Fruit fly (Drosophila melanogaster) whole organism, embryonic: ENCODE data around the gene CG15877.

ENCODE experiments used
- Atf-2 ChIP-seq: fragments of 200-800 bp; sonication (Bioruptor generic); optimal IDR thresholded peaks from 2 replicates; lab custom pipeline; 2016; ENCODE audit warnings: missing biosample characterization, missing genetic modification characterization
- Blimp-1 ChIP-seq: fragments of 200-800 bp; sonication (Bioruptor generic); optimal IDR thresholded peaks from 3 replicates; lab custom pipeline; 2018; ENCODE audit warnings: missing biosample characterization, missing genetic modification characterization, mild to moderate bottlenecking, moderate library complexity, missing genetic modification reagents
- CG10543 ChIP-seq: fragments of 200-800 bp; sonication (Bioruptor generic); optimal IDR thresholded peaks from 3 replicates; lab custom pipeline; 2017; ENCODE audit warnings: missing biosample characterization, mild to moderate bottlenecking, missing genetic modification characterization, moderate library complexity
- CG11695 ChIP-seq: fragments of 200-800 bp; sonication (Bioruptor generic); IDR thresholded peaks from 3 replicates; pipeline ENCODE4 v1.3.6; 2022; ENCODE audit warnings: missing biosample characterization, missing genetic modification characterization
- CG11696 ChIP-seq: fragments of 200-800 bp; sonication (Bioruptor generic); IDR thresholded peaks from 2 replicates; pipeline ENCODE4 v1.3.6; 2022; ENCODE audit warnings: missing biosample characterization, missing genetic modification characterization
- CG13424 ChIP-seq: fragments of 200-800 bp; sonication (Bioruptor generic); optimal IDR thresholded peaks from 2 replicates; lab custom pipeline; 2019; ENCODE audit warnings: missing biosample characterization, mild to moderate bottlenecking, missing genetic modification characterization, moderate library complexity
- CG13894 ChIP-seq: fragments of 200-800 bp; sonication (Bioruptor generic); optimal IDR thresholded peaks from 3 replicates; lab custom pipeline; 2018; ENCODE audit warnings: missing biosample characterization, mild to moderate bottlenecking, missing genetic modification characterization, moderate library complexity
- CG2678 ChIP-seq: fragments of 200-800 bp; sonication (Bioruptor generic); optimal IDR thresholded peaks from 3 replicates; lab custom pipeline; 2019; ENCODE audit warnings: missing biosample characterization, mild to moderate bottlenecking, missing genetic modification characterization, moderate library complexity
- CG3065 ChIP-seq: fragments of 200-800 bp; sonication (Bioruptor generic); optimal IDR thresholded peaks from 2 replicates; lab custom pipeline; 2016; ENCODE audit warnings: missing biosample characterization, missing genetic modification characterization
- CG3281 ChIP-seq: fragments of 200-800 bp; sonication (Bioruptor generic); optimal IDR thresholded peaks from 3 replicates; lab custom pipeline; 2017; ENCODE audit warnings: missing biosample characterization, mild to moderate bottlenecking, missing genetic modification characterization
- CG3407 ChIP-seq: fragments of 200-800 bp; sonication (Bioruptor generic); optimal IDR thresholded peaks from 2 replicates; lab custom pipeline; 2018; ENCODE audit warnings: missing biosample characterization, mild to moderate bottlenecking, missing genetic modification characterization
- CG34224 ChIP-seq: fragments of 200-800 bp; sonication (Bioruptor generic); IDR thresholded peaks from 3 replicates; pipeline ENCODE4 v1.3.6; 2022; ENCODE audit warnings: missing biosample characterization, missing genetic modification characterization; ENCODE audit not compliant: partially characterized antibody
- CG4707 ChIP-seq: fragments of 200-800 bp; sonication (Bioruptor generic); optimal IDR thresholded peaks from 2 replicates; lab custom pipeline; 2018; ENCODE audit warnings: missing biosample characterization, mild to moderate bottlenecking, missing genetic modification characterization, moderate library complexity
- CG7928 ChIP-seq: fragments of 200-800 bp; sonication (Bioruptor generic); optimal IDR thresholded peaks from 2 replicates; lab custom pipeline; 2017; ENCODE audit warnings: missing biosample characterization, mild to moderate bottlenecking, missing genetic modification characterization
- CG8359 ChIP-seq: fragments of 200-800 bp; sonication (Bioruptor generic); optimal IDR thresholded peaks from 2 replicates; lab custom pipeline; 2017; ENCODE audit warnings: missing biosample characterization, mild to moderate bottlenecking, missing genetic modification characterization, borderline replicate concordance
- Dfd ChIP-seq, 2 experiments: fragments of >200 bp; optimal IDR thresholded peaks; 2 replicates each; lab custom pipeline; 2017; ENCODE audit warnings: missing biosample characterization in 2 of 2, missing genetic modification characterization in 2 of 2
- Hr78 ChIP-seq, 2 experiments: fragments of 200-800 bp in 1 of 2; fragments of >200 bp in 1 of 2; sonication (Bioruptor generic) in 1 of 2; optimal IDR thresholded peaks; 2 replicates each; lab custom pipeline; 2017 to 2019; ENCODE audit warnings: missing biosample characterization in 2 of 2, missing genetic modification characterization in 2 of 2, mild to moderate bottlenecking in 1 of 2, moderate library complexity in 1 of 2
- Myb ChIP-seq: fragments of 200-800 bp; sonication (Bioruptor generic); optimal IDR thresholded peaks from 2 replicates; lab custom pipeline; 2016; ENCODE audit warnings: missing biosample characterization, missing genetic modification characterization
- Oaz ChIP-seq: fragments of 200-800 bp; sonication (Bioruptor generic); IDR thresholded peaks from 2 replicates; pipeline ENCODE4 v1.3.6; 2022; ENCODE audit warnings: missing biosample characterization, missing genetic modification characterization
- Poxn ChIP-seq: fragments of 200-800 bp; sonication (Bioruptor generic); IDR thresholded peaks from 2 replicates; pipeline ENCODE4 v1.3.6; 2022; ENCODE audit warnings: missing biosample characterization, missing genetic modification characterization
- Sry-δ ChIP-seq: fragments of 200-800 bp; sonication (Bioruptor generic); optimal IDR thresholded peaks from 2 replicates; lab custom pipeline; 2016; ENCODE audit warnings: missing biosample characterization, missing genetic modification characterization
- Taf1 ChIP-seq: fragments of 200-800 bp; sonication (Bioruptor generic); IDR thresholded peaks from 2 replicates; pipeline ENCODE4 v1.3.6; 2022; ENCODE audit warnings: missing biosample characterization, missing genetic modification characterization
- Trl ChIP-seq, 3 experiments: fragments of >200 bp in 2 of 3; fragments of 200-800 bp in 1 of 3; sonication (Bioruptor generic) in 1 of 3; optimal IDR thresholded peaks; 2 replicates in 1 of 3; 3 replicates in 2 of 3; lab custom pipeline; 2016 to 2017; ENCODE audit warnings: missing biosample characterization in 1 of 3, missing genetic modification characterization in 1 of 3
- Xbp1 ChIP-seq: fragments of 200-800 bp; sonication (Bioruptor generic); optimal IDR thresholded peaks from 3 replicates; lab custom pipeline; 2016; ENCODE audit warnings: missing biosample characterization, mild to moderate bottlenecking, missing genetic modification characterization
- bcd ChIP-seq: fragments of 200-800 bp; sonication (Bioruptor generic); optimal IDR thresholded peaks from 2 replicates; lab custom pipeline; 2017; ENCODE audit warnings: missing biosample characterization, mild to moderate bottlenecking, missing genetic modification characterization
- chinmo ChIP-seq: fragments of 200-800 bp; sonication (Bioruptor generic); IDR thresholded peaks from 4 replicates; pipeline ENCODE4 v1.3.6; 2022; ENCODE audit warnings: missing biosample characterization, missing genetic modification characterization; ENCODE audit not compliant: partially characterized antibody
- ci ChIP-seq: fragments of 200-800 bp; sonication (Bioruptor generic); IDR thresholded peaks from 3 replicates; pipeline ENCODE4 v1.3.6; 2022; ENCODE audit warnings: missing biosample characterization, missing genetic modification characterization
- dmrt11E ChIP-seq: fragments of 200-800 bp; sonication (Bioruptor generic); optimal IDR thresholded peaks from 3 replicates; lab custom pipeline; 2018; ENCODE audit warnings: missing biosample characterization, mild to moderate bottlenecking, missing genetic modification characterization, moderate library complexity
- lmd ChIP-seq: fragments of 200-800 bp; sonication (Bioruptor generic); IDR thresholded peaks from 2 replicates; pipeline ENCODE4 v1.3.6; 2022; ENCODE audit warnings: missing biosample characterization, missing genetic modification characterization
- lov ChIP-seq, 2 experiments: fragments of 200-800 bp in 1 of 2; fragments of >200 bp in 1 of 2; sonication (Bioruptor generic) in 1 of 2; IDR thresholded peaks in 1 of 2; optimal IDR thresholded peaks in 1 of 2; 2 replicates in 1 of 2; 3 replicates in 1 of 2; pipeline versions ENCODE4 v1.3.6 to Lab custom; 2017 to 2022; ENCODE audit warnings: missing biosample characterization in 1 of 2, missing genetic modification characterization in 1 of 2
- mam ChIP-seq: fragments of 200-800 bp; sonication (Bioruptor generic); optimal IDR thresholded peaks from 3 replicates; lab custom pipeline; 2016; ENCODE audit warnings: missing biosample characterization, missing genetic modification characterization
- nom ChIP-seq: fragments of 200-800 bp; sonication (Bioruptor generic); optimal IDR thresholded peaks from 2 replicates; lab custom pipeline; 2017; ENCODE audit warnings: missing biosample characterization, missing genetic modification characterization, mild to moderate bottlenecking, moderate library complexity, missing genetic modification reagents
- rib ChIP-seq: fragments of 200-800 bp; sonication (Bioruptor generic); IDR thresholded peaks from 2 replicates; pipeline ENCODE4 v1.3.6; 2022; ENCODE audit warnings: missing biosample characterization, missing genetic modification characterization
- shn ChIP-seq: fragments of 200-800 bp; sonication (Bioruptor generic); optimal IDR thresholded peaks from 3 replicates; lab custom pipeline; 2016; ENCODE audit warnings: missing biosample characterization, missing genetic modification characterization
- sima ChIP-seq: fragments of 200-800 bp; sonication (Bioruptor generic); optimal IDR thresholded peaks from 2 replicates; lab custom pipeline; 2016; ENCODE audit warnings: missing biosample characterization, missing genetic modification characterization
- sob ChIP-seq: fragments of 200-800 bp; sonication (Bioruptor generic); IDR thresholded peaks from 2 replicates; pipeline ENCODE4 v1.3.6; 2022; ENCODE audit warnings: missing biosample characterization, missing genetic modification characterization
- tgo ChIP-seq: fragments of 200-800 bp; sonication (Bioruptor generic); IDR thresholded peaks from 3 replicates; pipeline ENCODE4 v1.3.6; 2022; ENCODE audit warnings: missing biosample characterization, missing genetic modification characterization
- tio ChIP-seq: fragments of 200-800 bp; sonication (Bioruptor generic); optimal IDR thresholded peaks from 2 replicates; lab custom pipeline; 2017; ENCODE audit warnings: missing biosample characterization, missing genetic modification characterization, inconsistent platforms
- vnd ChIP-seq: fragments of 200-800 bp; sonication (Bioruptor generic); IDR thresholded peaks from 3 replicates; pipeline ENCODE4 v1.3.6; 2022; ENCODE audit warnings: missing biosample characterization, missing genetic modification characterization; ENCODE audit not compliant: partially characterized antibody
- zf30C ChIP-seq: fragments of 200-800 bp; sonication (Bioruptor generic); optimal IDR thresholded peaks from 3 replicates; lab custom pipeline; 2018; ENCODE audit warnings: missing biosample characterization, mild to moderate bottlenecking, missing genetic modification characterization

The CG15877 gene

DNA sequence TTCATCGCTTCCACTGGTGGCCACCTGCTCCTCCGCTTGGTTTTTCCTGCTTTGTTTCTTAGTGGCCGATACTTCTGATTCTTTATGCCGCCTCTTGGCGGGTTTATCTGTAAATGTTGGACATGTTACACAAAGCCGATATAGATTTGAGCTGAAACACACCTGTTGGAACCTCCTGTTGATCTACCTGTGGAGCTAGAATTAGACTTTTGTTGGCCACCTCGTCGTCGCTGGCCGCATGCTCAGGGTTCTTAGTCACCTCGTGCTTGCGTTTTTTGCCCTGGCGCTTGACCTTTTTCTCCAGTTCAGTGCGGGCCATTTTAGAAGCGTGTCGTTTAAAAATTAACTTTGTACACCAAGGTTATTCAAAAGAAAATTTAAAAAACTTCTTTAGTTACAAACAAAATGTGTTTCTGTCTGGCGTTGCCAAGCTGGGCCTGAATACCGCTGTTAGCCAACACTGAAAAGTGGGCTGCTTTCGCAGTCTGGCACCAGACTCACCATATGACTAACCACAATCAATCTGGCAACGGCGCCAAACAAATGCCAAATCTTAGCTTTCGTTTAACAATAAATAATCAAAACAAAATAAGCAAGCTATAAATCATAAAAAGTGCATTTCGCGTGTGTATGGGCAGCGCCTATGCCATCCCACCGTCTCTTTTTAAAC lies at the start of gene CG15877, which contains the start of gene Svil (continued):
- TF ChIP-seq Trl (optimal IDR thresholded peaks at IDR 0.05; lab: Kevin White, UChicago) (no peak), Trl (GFP tag; optimal IDR thresholded peaks at IDR 0.05; lab: Kevin White, UChicago) (no peak), CG3281 (GFP tag; lab: Kevin White, UChicago) (no peak), CG13894 (tag; lab: Kevin White, UChicago) (no peak), zf30C (GFP tag; lab: Kevin White, UChicago) (no peak), nom (no peak), bcd (GFP tag; lab: Kevin White, UChicago) (no peak), CG2678 (tag; lab: Kevin White, UChicago) (no peak), rib (GFP tag; lab: Robert Waterston, UW) (no peak), CG11696 (GFP tag; lab: Robert Waterston, UW) (no peak), vnd (GFP tag; lab: Robert Waterston, UW) (no peak), CG13424 (tag; lab: Kevin White, UChicago) (no peak), Poxn (GFP tag; lab: Robert Waterston, UW) (no peak), Taf1 (no peak), Atf-2 (GFP tag; lab: Kevin White, UChicago) (no peak), Sry-δ (GFP tag; lab: Kevin White, UChicago) (peak; percentile 28), Dfd (GFP tag; optimal IDR thresholded peaks at IDR 0.05; lab: Kevin White, UChicago) (no peak), Myb (GFP tag; lab: Kevin White, UChicago) (peak; percentile 54), sob (GFP tag; lab: Robert Waterston, UW) (peak; percentile 51), CG4707 (no peak), CG7928 (GFP tag; lab: Kevin White, UChicago) (no peak), shn (no peak), tgo (GFP tag; lab: Robert Waterston, UW) (no peak), Xbp1 (GFP tag; lab: Kevin White, UChicago) (no peak), tio (GFP tag; lab: Kevin White, UChicago) (no peak), sima (GFP tag; lab: Kevin White, UChicago) (no peak), CG8359 (no peak), CG11695 (peak; percentile 17; the same call in 1 of the 3 replicates), CG3065 (no peak), CG3407 (GFP tag; lab: Kevin White, UChicago) (no peak), Oaz (GFP tag; lab: Robert Waterston, UW) (no peak)

- TF ChIP-seq Blimp-1 (GFP tag; lab: Kevin White, UChicago) (no peak), Hr78 (GFP tag; optimal IDR thresholded peaks at IDR 0.05; lab: Kevin White, UChicago) (peak in 1 of 2 experiments; percentile 83), dmrt11E (no peak), lmd (no peak), CG10543 (no peak), ci (no peak), Trl (optimal IDR thresholded peaks at IDR 0.05; lab: Kevin White, UChicago) (peak; percentile 20 to 54), Trl (GFP tag; optimal IDR thresholded peaks at IDR 0.05; lab: Kevin White, UChicago) (no peak), mam (no peak), lov (optimal IDR thresholded peaks at IDR 0.05; lab: Kevin White, UChicago) (no peak), lov (GFP tag; IDR thresholded peaks at IDR 0.05; lab: Robert Waterston, UW) (no peak), CG34224 (GFP tag; lab: Robert Waterston, UW) (no peak), chinmo (GFP tag; lab: Robert Waterston, UW) (0 out of 4 replicates have a peak, but pooled peaks have one; percentile 34)
- TF ChIP-seq, all 482 proteins: peak for 3
Observed at dm6 chr3L:2427151-2427550, 49.8 kb upstream of the CG15877 start.
